Worm (Caenorhabditis elegans): Measurements from ENCODE around the gene lea-1.

ce11 chrV:10011623-10012022 is at the start of gene lea-1:
- TF ChIP-seq flt-1 (GFP tag; IDR thresholded peaks at IDR 0.05) (no peak), cog-1 (tag; optimal IDR thresholded peaks at IDR 0.05) (no peak), klf-2 (GFP tag; conservative IDR thresholded peaks at IDR 0.05) (no peak), tab-1 (GFP tag; IDR thresholded peaks at IDR 0.05) (no peak)

All from whole organism, midembryonic.